Fruit fly (Drosophila melanogaster): ENCODE data around the gene Ptp61F.

Gene Ptp61F

DNA sequence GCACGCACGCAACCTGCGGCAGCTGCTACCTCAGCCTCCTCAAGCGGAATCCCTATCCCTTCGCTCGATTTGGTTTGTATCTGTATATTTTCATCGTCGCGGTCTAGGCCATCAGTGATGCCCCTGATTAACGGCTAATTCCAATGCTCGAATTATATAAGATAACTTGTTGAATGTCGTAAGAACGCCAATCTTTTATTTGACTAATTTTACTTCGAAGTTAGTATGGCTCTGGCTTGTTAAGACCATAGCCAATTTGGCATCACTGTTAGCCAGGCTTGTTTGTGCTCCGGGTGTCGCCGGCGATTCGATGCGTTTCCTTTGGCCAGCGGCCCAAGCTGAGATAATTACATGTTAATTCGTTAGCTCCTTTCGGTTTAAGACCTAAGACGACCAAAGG is 61.0 kb downstream of the Ptp61F start (continued):
- TF ChIP-seq pho (GFP tag; optimal IDR thresholded peaks at IDR 0.05) (no peak), schlank (tag; optimal IDR thresholded peaks at IDR 0.05) (no peak), lab (GFP tag; optimal IDR thresholded peaks at IDR 0.05) (no peak), Blimp-1 (GFP tag; optimal IDR thresholded peaks at IDR 0.05) (no peak), CG30431 (GFP tag; optimal IDR thresholded peaks at IDR 0.05) (peak; percentile 45), bsh (GFP tag; optimal IDR thresholded peaks at IDR 0.05) (peak in 1 of 2 experiments; percentile 59), CG10267 (tag; optimal IDR thresholded peaks at IDR 0.05) (peak; percentile 37), CG3838 (GFP tag; optimal IDR thresholded peaks at IDR 0.05) (no peak), CG4617 (GFP tag; optimal IDR thresholded peaks at IDR 0.05; ENCODE audit: borderline replicate concordance) (no peak), CG14860 (GFP tag; IDR thresholded peaks at IDR 0.05; ENCODE audit: partially characterized antibody) (no peak), Vsx1 (GFP tag; optimal IDR thresholded peaks at IDR 0.05) (no peak), unc-4 (GFP tag; IDR thresholded peaks at IDR 0.05; ENCODE audit: partially characterized antibody) (no peak), tup (GFP tag; optimal IDR thresholded peaks at IDR 0.05) (peak; percentile 15), CG2116 (GFP tag; optimal IDR thresholded peaks at IDR 0.05) (no peak), twi (tag; optimal IDR thresholded peaks at IDR 0.05) (no peak), Gsc (GFP tag; IDR thresholded peaks at IDR 0.05) (no peak), NC2β (GFP tag; optimal IDR thresholded peaks at IDR 0.05) (peak; percentile 64), hth (optimal IDR thresholded peaks at IDR 0.05) (no peak), CG3163 (GFP tag; optimal IDR thresholded peaks at IDR 0.05) (peak; percentile 23), CG18599 (GFP tag; optimal IDR thresholded peaks at IDR 0.05) (no peak), z (GFP tag; IDR thresholded peaks at IDR 0.05) (no peak), jing (GFP tag; optimal IDR thresholded peaks at IDR 0.05) (no peak), ham (GFP tag; IDR thresholded peaks at IDR 0.05) (no peak), oc (tag; optimal IDR thresholded peaks at IDR 0.05) (peak; percentile 52), CG4707 (GFP tag; optimal IDR thresholded peaks at IDR 0.05) (peak; percentile 4), pum (GFP tag; optimal IDR thresholded peaks at IDR 0.05) (peak; percentile 34), Oaz (GFP tag; IDR thresholded peaks at IDR 0.05) (no peak), pros (GFP tag; optimal IDR thresholded peaks at IDR 0.05) (no peak), gem (tag; optimal IDR thresholded peaks at IDR 0.05) (peak; percentile 62), Kr (GFP tag; optimal IDR thresholded peaks at IDR 0.05) (peak; percentile 56), Dbx (GFP tag; IDR thresholded peaks at IDR 0.05) (no peak), CG8290 (GFP tag; optimal IDR thresholded peaks at IDR 0.05) (peak; percentile 15), CG8290 (tag; optimal IDR thresholded peaks at IDR 0.05) (peak in 1 of 2 experiments; percentile 55), Ets65A (GFP tag) (peak; percentile 88), CG6654 (GFP tag; optimal IDR thresholded peaks at IDR 0.05) (no peak), corto (GFP tag; optimal IDR thresholded peaks at IDR 0.05) (no peak), CG13424 (tag; optimal IDR thresholded peaks at IDR 0.05) (peak; percentile 38), ato (GFP tag; IDR thresholded peaks at IDR 0.05; ENCODE audit: partially characterized antibody) (no peak), CG43689 (GFP tag; IDR thresholded peaks at IDR 0.05) (no peak), BtbVII (GFP tag; optimal IDR thresholded peaks at IDR 0.05) (no peak), CG2129 (GFP tag; IDR thresholded peaks at IDR 0.05; ENCODE audit: partially characterized antibody) (no peak), kay (GFP tag; optimal IDR thresholded peaks at IDR 0.05) (no peak), CG11247 (GFP tag; IDR thresholded peaks at IDR 0.05) (peak; percentile 44; the same call in 1 of the 2 replicates), CG3065 (GFP tag; optimal IDR thresholded peaks at IDR 0.05) (peak; percentile 2), CG8765 (GFP tag; IDR thresholded peaks at IDR 0.05) (peak; percentile 92), row (GFP tag; IDR thresholded peaks at IDR 0.05) (peak; percentile 58; the same call in 2 of the 3 replicates), CG1792 (GFP tag; optimal IDR thresholded peaks at IDR 0.05) (no peak), Doc3 (GFP tag; IDR thresholded peaks at IDR 0.05; ENCODE audit: partially characterized antibody) (no peak), CG30403 (GFP tag; optimal IDR thresholded peaks at IDR 0.05) (peak; percentile 20), HLH4C (GFP tag; IDR thresholded peaks at IDR 0.05; ENCODE audit: partially characterized antibody) (no peak), dmrt99B (tag; optimal IDR thresholded peaks at IDR 0.05) (peak; percentile 27)

All from whole organism, embryonic.